Fruit fly (Drosophila melanogaster) whole organism, embryonic: ENCODE data around the gene Orp8.

Source experiments
- H15 ChIP-seq: fragments of 200-800 bp; sonication (Bioruptor generic); IDR thresholded peaks from 3 replicates; pipeline ENCODE4 v1.3.6; 2022; ENCODE audit warnings: missing biosample characterization, missing genetic modification characterization
- cwo ChIP-seq: fragments of 200-800 bp; sonication (Bioruptor generic); optimal IDR thresholded peaks from 3 replicates; lab custom pipeline; 2017; ENCODE audit warnings: missing biosample characterization, missing genetic modification characterization, mild to moderate bottlenecking, moderate library complexity, missing genetic modification reagents
- inv ChIP-seq: fragments of 200-800 bp; sonication (Bioruptor generic); IDR thresholded peaks from 2 replicates; pipeline ENCODE4 v1.3.6; 2022; ENCODE audit warnings: missing biosample characterization, missing genetic modification characterization; ENCODE audit not compliant: partially characterized antibody
- jumu ChIP-seq: fragments of 200-800 bp; sonication (Bioruptor generic); optimal IDR thresholded peaks from 3 replicates; lab custom pipeline; 2016; ENCODE audit warnings: missing biosample characterization, missing genetic modification characterization

DNA sequence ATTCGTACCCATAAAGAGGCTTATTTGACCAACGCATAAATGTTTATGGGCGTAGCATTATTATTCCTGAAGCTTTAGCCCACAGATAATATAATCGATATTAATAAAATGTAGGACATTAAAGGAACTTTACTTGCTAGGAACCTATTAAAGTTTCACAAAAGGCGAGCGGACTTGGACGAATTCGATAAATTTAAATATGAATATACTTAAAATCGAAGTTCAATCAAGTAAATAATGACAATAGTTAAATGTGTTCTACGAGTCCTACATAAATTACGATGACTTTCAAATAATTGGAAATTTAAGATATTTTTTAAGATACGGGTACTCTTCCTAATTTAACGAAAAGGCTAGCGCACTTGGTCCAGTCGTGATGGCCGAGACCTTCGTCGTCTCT lies 17.6 kb upstream of the Orp8 start:
- TF ChIP-seq inv = no peak
- no peak for TF ChIP-seq H15
- TF ChIP-seq cwo (GFP tag; lab: Kevin White, UChicago) = no peak
- no peak for TF ChIP-seq jumu (GFP tag; lab: Kevin White, UChicago)
